Worm (Caenorhabditis elegans) whole organism, L4/young adult: ENCODE results near the gene cut-1.

Source experiments
- dao-5 ChIP-seq: sonication (generic microtip); optimal IDR thresholded peaks from 2 replicates; lab custom pipeline; 2016; ENCODE audit warnings: missing genotype, missing genetic modification characterization, moderate library complexity, missing compliant biosample characterization
- him-1 ChIP-seq: sonication (generic microtip); optimal IDR thresholded peaks from 2 replicates; lab custom pipeline; 2016; ENCODE audit warnings: missing genotype, missing genetic modification reagents, missing genetic modification characterization, missing compliant biosample characterization

DNA sequence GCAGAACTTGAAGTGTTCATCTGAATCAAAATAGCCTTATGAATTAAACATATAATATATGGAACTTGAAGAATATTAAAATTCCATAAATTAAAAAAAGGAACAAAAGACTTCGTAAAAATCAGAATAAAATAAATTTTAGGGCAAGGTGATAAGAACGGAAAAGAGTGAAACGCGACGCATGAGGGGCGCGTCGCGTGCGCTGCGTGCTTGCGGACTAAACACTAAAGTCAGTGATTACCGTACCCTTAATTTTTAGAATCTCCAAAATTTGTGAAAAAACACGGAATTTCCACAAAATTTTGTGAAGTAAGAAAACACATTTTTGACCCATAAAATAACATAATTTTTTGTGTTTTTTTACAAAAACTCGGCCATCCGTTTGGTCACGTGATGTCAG is 7.7 kb upstream of the cut-1 start, which contains the start of gene T05B9.1:
- no peak for TF ChIP-seq him-1 (tag; lab: Kevin White, UChicago)
- TF ChIP-seq dao-5 (tag; lab: Kevin White, UChicago), result no peak
